Worm (Caenorhabditis elegans) whole organism, L2 larva: ENCODE results near the gene nhr-92.

ENCODE experiments used
- C34F6.9 ChIP-seq: fragments of 150-350 bp; optimal IDR thresholded peaks from 2 replicates; lab custom pipeline; 2014; ENCODE audit warnings: missing biosample characterization, missing genetic modification characterization
- F13H6.1 ChIP-seq: sonication (generic microtip); optimal IDR thresholded peaks from 2 replicates; lab custom pipeline; 2016; ENCODE audit warnings: missing genetic modification characterization, missing compliant biosample characterization
- R02D3.7 ChIP-seq: fragments of 150-350 bp; optimal IDR thresholded peaks from 2 replicates; lab custom pipeline; 2014; ENCODE audit warnings: missing biosample characterization, missing genetic modification characterization
- Y55F3AM.14 ChIP-seq: fragments of 200-800 bp; sonication (Bioruptor generic); optimal IDR thresholded peaks from 2 replicates; lab custom pipeline; 2018; ENCODE audit warnings: mild to moderate bottlenecking, missing genetic modification characterization, missing compliant biosample characterization
- ZK546.5 ChIP-seq: sonication (generic microtip); optimal IDR thresholded peaks from 2 replicates; lab custom pipeline; 2017; ENCODE audit warnings: missing biosample characterization, missing genetic modification characterization
- alr-1 ChIP-seq: fragments of 150-350 bp; optimal IDR thresholded peaks from 2 replicates; lab custom pipeline; 2014; ENCODE audit warnings: missing biosample characterization, missing genetic modification characterization
- aly-2 ChIP-seq: fragments of 150-350 bp; optimal IDR thresholded peaks from 2 replicates; lab custom pipeline; 2014; ENCODE audit warnings: missing biosample characterization, missing genetic modification characterization
- ama-1 ChIP-seq: fragments of 150-350 bp; optimal IDR thresholded peaks from 2 replicates; lab custom pipeline; 2018; ENCODE audit warnings: inconsistent platforms
- blmp-1 ChIP-seq: sonication (generic microtip); optimal IDR thresholded peaks from 2 replicates; lab custom pipeline; 2017; ENCODE audit warnings: missing genetic modification characterization, mild to moderate bottlenecking, missing compliant biosample characterization, antibody characterized with exemption, moderate library complexity; ENCODE audit not compliant: insufficient read depth
- ceh-16 ChIP-seq: fragments of 150-350 bp; optimal IDR thresholded peaks from 2 replicates; lab custom pipeline; 2014; ENCODE audit warnings: missing biosample characterization, missing genetic modification characterization
- ceh-82 ChIP-seq: fragments of 150-350 bp; optimal IDR thresholded peaks from 2 replicates; lab custom pipeline; 2014; ENCODE audit warnings: missing biosample characterization, missing genetic modification characterization
- crh-2 ChIP-seq: sonication (generic microtip); optimal IDR thresholded peaks from 2 replicates; lab custom pipeline; 2017; ENCODE audit warnings: missing biosample characterization, missing genetic modification characterization
- dmd-4 ChIP-seq: sonication (generic microtip); optimal IDR thresholded peaks from 2 replicates; lab custom pipeline; 2017; ENCODE audit warnings: missing biosample characterization, missing genetic modification characterization
- egl-27 ChIP-seq: sonication (generic microtip); optimal IDR thresholded peaks from 3 replicates; lab custom pipeline; 2017; ENCODE audit warnings: missing biosample characterization, missing genetic modification reagents, missing genetic modification characterization
- elt-1 ChIP-seq: fragments of 150-350 bp; optimal IDR thresholded peaks from 2 replicates; lab custom pipeline; 2014; ENCODE audit warnings: missing biosample characterization, missing genetic modification characterization
- elt-3 ChIP-seq: sonication (generic microtip); optimal IDR thresholded peaks from 2 replicates; lab custom pipeline; 2017; ENCODE audit warnings: missing biosample characterization, missing genetic modification characterization
- fos-1 ChIP-seq: fragments of 150-350 bp; optimal IDR thresholded peaks from 2 replicates; lab custom pipeline; 2014; ENCODE audit warnings: missing biosample characterization, missing genetic modification characterization
- gmeb-1 ChIP-seq: fragments of 150-350 bp; optimal IDR thresholded peaks from 2 replicates; lab custom pipeline; 2014; ENCODE audit warnings: missing biosample characterization, missing genetic modification characterization
- lin-11 ChIP-seq: fragments of 150-350 bp; sonication (generic microtip); optimal IDR thresholded peaks from 2 replicates; lab custom pipeline; 2014; ENCODE audit warnings: missing biosample characterization, missing genetic modification characterization, inconsistent platforms, mixed read lengths
- lin-13 ChIP-seq: fragments of 150-350 bp; optimal IDR thresholded peaks from 2 replicates; lab custom pipeline; 2014; ENCODE audit warnings: missing biosample characterization, missing genetic modification reagents, missing genetic modification characterization
- lin-39 ChIP-seq: fragments of 150-350 bp; optimal IDR thresholded peaks from 2 replicates; lab custom pipeline; 2014; ENCODE audit warnings: missing biosample characterization, missing genetic modification reagents, missing genetic modification characterization
- lsy-2 ChIP-seq, 2 experiments: fragments of 150-350 bp in 1 of 2; sonication (generic microtip) in 1 of 2; optimal IDR thresholded peaks; 2 replicates each; lab custom pipeline; 2014 to 2017; ENCODE audit warnings: missing biosample characterization in 2 of 2, missing genetic modification characterization in 2 of 2
- mab-5 ChIP-seq: fragments of 150-350 bp; optimal IDR thresholded peaks from 2 replicates; lab custom pipeline; 2014; ENCODE audit warnings: missing biosample characterization, missing genetic modification characterization
- mbf-1 ChIP-seq: sonication (generic microtip); optimal IDR thresholded peaks from 2 replicates; lab custom pipeline; 2017; ENCODE audit warnings: missing biosample characterization, missing genetic modification characterization
- mdl-1 ChIP-seq, 2 experiments: fragments of 150-350 bp in 1 of 2; sonication (generic microtip) in 1 of 2; optimal IDR thresholded peaks; 2 replicates each; lab custom pipeline; 2017; ENCODE audit warnings: missing biosample characterization in 2 of 2, missing genetic modification characterization in 2 of 2
- nhr-10 ChIP-seq: sonication (generic microtip); optimal IDR thresholded peaks from 2 replicates; lab custom pipeline; 2017; ENCODE audit warnings: missing biosample characterization, missing genetic modification characterization
- nhr-11 ChIP-seq: fragments of 150-350 bp; optimal IDR thresholded peaks from 2 replicates; lab custom pipeline; 2014; ENCODE audit warnings: missing biosample characterization, missing genetic modification characterization
- nhr-12 ChIP-seq: fragments of 150-350 bp; optimal IDR thresholded peaks from 2 replicates; lab custom pipeline; 2014; ENCODE audit warnings: missing biosample characterization, missing genetic modification characterization
- nhr-129 ChIP-seq: fragments of 150-350 bp; optimal IDR thresholded peaks from 2 replicates; lab custom pipeline; 2014; ENCODE audit warnings: missing biosample characterization, missing genetic modification characterization
- nhr-21 ChIP-seq: fragments of 150-350 bp; optimal IDR thresholded peaks from 2 replicates; lab custom pipeline; 2014; ENCODE audit warnings: missing biosample characterization, missing genetic modification characterization
- nhr-23 ChIP-seq: fragments of 150-350 bp; optimal IDR thresholded peaks from 2 replicates; lab custom pipeline; 2014; ENCODE audit warnings: missing biosample characterization, missing genetic modification reagents, missing genetic modification characterization
- nhr-237 ChIP-seq: fragments of 150-350 bp; optimal IDR thresholded peaks from 2 replicates; lab custom pipeline; 2014; ENCODE audit warnings: missing biosample characterization, missing genetic modification characterization
- nhr-25 ChIP-seq: fragments of 150-350 bp; sonication (generic microtip); optimal IDR thresholded peaks from 3 replicates; lab custom pipeline; 2014; ENCODE audit warnings: missing biosample characterization, missing genetic modification characterization
- nhr-6 ChIP-seq: fragments of 150-350 bp; optimal IDR thresholded peaks from 2 replicates; lab custom pipeline; 2014; ENCODE audit warnings: missing biosample characterization, missing genetic modification characterization
- nhr-77 ChIP-seq: fragments of 150-350 bp; optimal IDR thresholded peaks from 2 replicates; lab custom pipeline; 2014; ENCODE audit warnings: missing biosample characterization, missing genetic modification characterization
- peb-1 ChIP-seq: fragments of 150-350 bp; optimal IDR thresholded peaks from 2 replicates; lab custom pipeline; 2014; ENCODE audit warnings: missing biosample characterization, missing genetic modification characterization
- sem-4 ChIP-seq: fragments of 150-350 bp; optimal IDR thresholded peaks from 2 replicates; lab custom pipeline; 2014; ENCODE audit warnings: missing biosample characterization, missing genetic modification reagents, missing genetic modification characterization
- skn-1 ChIP-seq: sonication (generic microtip); optimal IDR thresholded peaks from 2 replicates; lab custom pipeline; 2017; ENCODE audit warnings: missing biosample characterization, missing genetic modification characterization
- sma-3 ChIP-seq: sonication (generic microtip); optimal IDR thresholded peaks from 2 replicates; lab custom pipeline; 2016; ENCODE audit warnings: missing genetic modification reagents, missing genetic modification characterization, missing compliant biosample characterization
- sma-9 ChIP-seq, 2 experiments: fragments of 150-350 bp in 1 of 2; sonication (generic microtip) in 1 of 2; optimal IDR thresholded peaks; 2 replicates each; lab custom pipeline; 2014 to 2016; ENCODE audit warnings: missing genetic modification characterization in 2 of 2, mild to moderate bottlenecking in 1 of 2, missing biosample characterization in 1 of 2, missing compliant biosample characterization in 1 of 2, missing genetic modification reagents in 1 of 2, moderate library complexity in 1 of 2
- snpc-4 ChIP-seq: fragments of 150-350 bp; optimal IDR thresholded peaks from 2 replicates; lab custom pipeline; 2014; ENCODE audit warnings: missing biosample characterization, missing genetic modification characterization
- unc-39 ChIP-seq: fragments of 150-350 bp; optimal IDR thresholded peaks from 2 replicates; lab custom pipeline; 2014; ENCODE audit warnings: missing biosample characterization, missing genetic modification characterization
- unc-55 ChIP-seq: fragments of 150-350 bp; sonication (generic microtip); optimal IDR thresholded peaks from 3 replicates; lab custom pipeline; 2014; ENCODE audit warnings: missing biosample characterization, missing genetic modification reagents, missing genetic modification characterization
- unc-62 ChIP-seq: fragments of 150-350 bp; optimal IDR thresholded peaks from 2 replicates; lab custom pipeline; 2014; ENCODE audit warnings: missing biosample characterization, missing genetic modification reagents, missing genetic modification characterization
- zag-1 ChIP-seq: fragments of 150-350 bp; optimal IDR thresholded peaks from 2 replicates; lab custom pipeline; 2014; ENCODE audit warnings: missing biosample characterization, missing genetic modification characterization
- ztf-1 ChIP-seq: fragments of 200-800 bp; sonication (Bioruptor generic); conservative IDR thresholded peaks from 2 replicates; pipeline ENCODE4 v1.3.6; 2022; ENCODE audit warnings: missing genetic modification characterization, missing compliant biosample characterization
- ztf-11 ChIP-seq: sonication (generic microtip); optimal IDR thresholded peaks from 2 replicates; lab custom pipeline; 2017; ENCODE audit warnings: missing biosample characterization, missing genetic modification characterization
- ztf-4 ChIP-seq: fragments of 150-350 bp; optimal IDR thresholded peaks from 2 replicates; lab custom pipeline; 2014; ENCODE audit warnings: missing biosample characterization, missing genetic modification characterization

Gene nhr-92

ce11 chrIV:1657069-1657468 is 37.2 kb downstream of the nhr-92 start:
- TF ChIP-seq nhr-129 (peak; percentile 12), crh-2 (tag; lab: Kevin White, UChicago) (peak; percentile 41), C34F6.9 (tag; lab: Kevin White, UChicago) (no peak), fos-1 (tag; lab: Kevin White, UChicago) (peak; percentile 19)

- TF ChIP-seq mab-5 (tag; lab: Kevin White, UChicago): peak; percentile 96
- peak; percentile 45 for TF ChIP-seq lin-39 (tag; lab: Kevin White, UChicago)
- TF ChIP-seq egl-27 (tag; lab: Kevin White, UChicago): peak; percentile 94
- peak; percentile 79 for TF ChIP-seq ZK546.5 (tag; lab: Kevin White, UChicago)
- TF ChIP-seq ztf-4: peak; percentile 95
- peak; percentile 94 for TF ChIP-seq nhr-21 (tag; lab: Kevin White, UChicago)
- TF ChIP-seq alr-1: no peak
- peak; percentile 90 for TF ChIP-seq ceh-82 (tag; lab: Kevin White, UChicago)
- peak; percentile 98 for TF ChIP-seq lin-13 (GFP tag; lab: Kevin White, UChicago)
- TF ChIP-seq sem-4 (tag; lab: Kevin White, UChicago): peak; percentile 95
- TF ChIP-seq Y55F3AM.14 (GFP tag; lab: Kevin White, UChicago): peak; percentile 64
- peak; percentile 88 for TF ChIP-seq blmp-1 (tag; lab: Kevin White, UChicago)
- peak; percentile 89 for TF ChIP-seq snpc-4 (tag; lab: Kevin White, UChicago)
- TF ChIP-seq ceh-16: peak; percentile 77
- TF ChIP-seq nhr-77: peak; percentile 73
- no peak for TF ChIP-seq dmd-4 (tag; lab: Kevin White, UChicago)
- TF ChIP-seq crh-2 (tag; lab: Kevin White, UChicago): peak; percentile 98
- TF ChIP-seq F13H6.1: peak; percentile 96
- TF ChIP-seq aly-2 (tag; lab: Kevin White, UChicago): no peak
- peak; percentile 52 for TF ChIP-seq nhr-10 (tag; lab: Kevin White, UChicago)
- peak; percentile 81 for TF ChIP-seq nhr-237 (tag; lab: Kevin White, UChicago)
- peak; percentile 99 for TF ChIP-seq sma-3 (GFP tag; lab: Kevin White, UChicago)
- TF ChIP-seq R02D3.7 (tag; lab: Kevin White, UChicago): peak; percentile 41
- TF ChIP-seq gmeb-1 (tag; lab: Kevin White, UChicago): peak; percentile 93
- peak in 1 of 2 experiments; percentile 83 for TF ChIP-seq mdl-1 (tag; optimal IDR thresholded peaks at IDR 0.05; lab: Kevin White, UChicago)
- no peak for TF ChIP-seq unc-62
- TF ChIP-seq lin-11: peak; percentile 97
- no peak for TF ChIP-seq ztf-1 (GFP tag; lab: Robert Waterston, UW)
- TF ChIP-seq ztf-11: peak; percentile 57
- no peak for TF ChIP-seq peb-1 (tag; lab: Kevin White, UChicago)
- peak; percentile 79 for TF ChIP-seq ama-1 (lab: Kevin White, UChicago)
- TF ChIP-seq unc-55: peak; percentile 99
- no peak for TF ChIP-seq nhr-23 (tag; lab: Kevin White, UChicago)
- TF ChIP-seq C34F6.9 (tag; lab: Kevin White, UChicago): peak; percentile 99
- TF ChIP-seq elt-1 (tag; lab: Kevin White, UChicago): no peak
- peak; percentile 58 for TF ChIP-seq nhr-11 (tag; lab: Kevin White, UChicago)
- TF ChIP-seq sma-9 (GFP tag; optimal IDR thresholded peaks at IDR 0.05; lab: Kevin White, UChicago): peak; percentile 97
- TF ChIP-seq sma-9 (tag; optimal IDR thresholded peaks at IDR 0.05; lab: Kevin White, UChicago): no peak
- peak; percentile 58 for TF ChIP-seq unc-39 (tag; lab: Kevin White, UChicago)
- peak; percentile 98 for TF ChIP-seq nhr-129
- TF ChIP-seq nhr-12: no peak
- peak; percentile 97 for TF ChIP-seq nhr-25 (tag; lab: Kevin White, UChicago)
- peak; percentile 97 for TF ChIP-seq fos-1 (tag; lab: Kevin White, UChicago)
- TF ChIP-seq mbf-1: no peak
- peak; percentile 90 for TF ChIP-seq nhr-6 (tag; lab: Kevin White, UChicago)
- peak; percentile 89 to 96 for TF ChIP-seq lsy-2 (tag; optimal IDR thresholded peaks at IDR 0.05; lab: Kevin White, UChicago)
- TF ChIP-seq zag-1 (tag; lab: Kevin White, UChicago): peak; percentile 96
- peak; percentile 58 for TF ChIP-seq skn-1
- no peak for TF ChIP-seq elt-3 (tag; lab: Kevin White, UChicago)
These were observed 39.3 kb downstream of the nhr-92 start, which contains the start of gene rps-28 for ce11 chrIV:1659045-1659741. TSS of gene rps-28 (plus strand) at chrIV:1659691.
